Fruit fly (Drosophila melanogaster) whole organism, adult: ENCODE measurements around the gene pnt.

Experiments used
- CG11617 ChIP-seq: fragments of 200-800 bp; sonication (Bioruptor generic); optimal IDR thresholded peaks from 2 replicates; lab custom pipeline; 2017; ENCODE audit warnings: mild to moderate bottlenecking, missing biosample characterization, missing genetic modification reagents, missing genetic modification characterization
- CG12768 ChIP-seq: fragments of 200-800 bp; sonication (Bioruptor generic); optimal IDR thresholded peaks from 2 replicates; lab custom pipeline; 2017; ENCODE audit warnings: missing biosample characterization, missing genetic modification characterization, mild to moderate bottlenecking, moderate library complexity, missing genetic modification reagents
- CG14711 ChIP-seq: fragments of 200-800 bp; sonication (Bioruptor generic); optimal IDR thresholded peaks from 2 replicates; lab custom pipeline; 2018; ENCODE audit warnings: missing biosample characterization, mild to moderate bottlenecking, missing genetic modification characterization, moderate library complexity
- CG1620 ChIP-seq: fragments of 200-800 bp; sonication (Bioruptor generic); optimal IDR thresholded peaks from 2 replicates; lab custom pipeline; 2016; ENCODE audit warnings: missing biosample characterization, missing genetic modification characterization
- CG33017 ChIP-seq: fragments of 200-800 bp; sonication (Bioruptor generic); optimal IDR thresholded peaks from 2 replicates; lab custom pipeline; 2018; ENCODE audit warnings: missing biosample characterization, mild to moderate bottlenecking, missing genetic modification characterization, moderate library complexity
- CG5204 ChIP-seq: fragments of 200-800 bp; sonication (Bioruptor generic); optimal IDR thresholded peaks from 2 replicates; lab custom pipeline; 2016; ENCODE audit warnings: missing biosample characterization, missing genetic modification characterization
- CG7045 ChIP-seq: fragments of 200-800 bp; sonication (Bioruptor generic); optimal IDR thresholded peaks from 2 replicates; lab custom pipeline; 2017; ENCODE audit warnings: missing biosample characterization, mild to moderate bottlenecking, missing genetic modification characterization
- CG7101 ChIP-seq: fragments of 200-800 bp; sonication (Bioruptor generic); optimal IDR thresholded peaks from 2 replicates; lab custom pipeline; 2018; ENCODE audit warnings: missing biosample characterization, mild to moderate bottlenecking, missing genetic modification characterization, moderate library complexity
- Clk ChIP-seq: fragments of 200-800 bp; sonication (Bioruptor generic); optimal IDR thresholded peaks from 2 replicates; lab custom pipeline; 2017; ENCODE audit warnings: missing biosample characterization, missing genetic modification characterization
- Crg-1 ChIP-seq: fragments of 200-800 bp; sonication (Bioruptor generic); optimal IDR thresholded peaks from 2 replicates; lab custom pipeline; 2016; ENCODE audit warnings: missing biosample characterization, missing genetic modification characterization
- Hr96 ChIP-seq: fragments of 200-800 bp; sonication (Bioruptor generic); optimal IDR thresholded peaks from 2 replicates; lab custom pipeline; 2016; ENCODE audit warnings: missing biosample characterization, missing genetic modification characterization
- Mnt ChIP-seq: fragments of 200-800 bp; sonication (Bioruptor generic); optimal IDR thresholded peaks from 2 replicates; lab custom pipeline; 2016; ENCODE audit warnings: missing biosample characterization, mild to moderate bottlenecking, missing genetic modification characterization
- bab1 ChIP-seq: fragments of 200-800 bp; sonication (Bioruptor generic); optimal IDR thresholded peaks from 3 replicates; lab custom pipeline; 2019; ENCODE audit warnings: missing biosample characterization, mild to moderate bottlenecking, missing genetic modification characterization, moderate library complexity
- cic ChIP-seq: fragments of 200-800 bp; sonication (Bioruptor generic); optimal IDR thresholded peaks from 2 replicates; lab custom pipeline; 2017; ENCODE audit warnings: missing biosample characterization, mild to moderate bottlenecking, missing genetic modification characterization, moderate library complexity
- cnc ChIP-seq, 2 experiments: fragments of >200 bp; optimal IDR thresholded peaks; 2 replicates each; lab custom pipeline; 2017
- kay ChIP-seq: fragments of 200-800 bp; sonication (Bioruptor generic); peaks from one replicate; lab custom pipeline; 2016; ENCODE audit warnings: missing biosample characterization, missing genetic modification characterization, borderline replicate concordance
- ovo ChIP-seq: fragments of 200-800 bp; sonication (Bioruptor generic); optimal IDR thresholded peaks from 2 replicates; lab custom pipeline; 2016; ENCODE audit warnings: missing biosample characterization, missing genetic modification characterization
- pad ChIP-seq: fragments of 200-800 bp; sonication (Bioruptor generic); optimal IDR thresholded peaks from 3 replicates; lab custom pipeline; 2017; ENCODE audit warnings: missing biosample characterization, missing genetic modification characterization, mild to moderate bottlenecking, moderate library complexity, missing genetic modification reagents
- tj ChIP-seq: fragments of 200-800 bp; sonication (Bioruptor generic); optimal IDR thresholded peaks from 3 replicates; lab custom pipeline; 2017; ENCODE audit warnings: missing biosample characterization, mild to moderate bottlenecking, missing genetic modification characterization, moderate library complexity
- toe ChIP-seq: fragments of 200-800 bp; sonication (Bioruptor generic); optimal IDR thresholded peaks from 2 replicates; lab custom pipeline; 2016; ENCODE audit warnings: missing biosample characterization, missing genetic modification characterization

The pnt gene

dm6 chr3R:23284256-23284655, 61.7 kb downstream of the pnt start:
- TF ChIP-seq CG7101 (tag; lab: Kevin White, UChicago) (peak; percentile 9), CG1620 (no peak), CG33017 (tag; lab: Kevin White, UChicago) (peak; percentile 30)

- no peak for TF ChIP-seq CG7045 (GFP tag; lab: Kevin White, UChicago)
- no peak for TF ChIP-seq pad (GFP tag; lab: Kevin White, UChicago)
- TF ChIP-seq toe (GFP tag; lab: Kevin White, UChicago): no peak
- TF ChIP-seq tj (GFP tag; lab: Kevin White, UChicago): no peak
- no peak for TF ChIP-seq CG5204 (GFP tag; lab: Kevin White, UChicago)
- TF ChIP-seq kay (GFP tag; lab: Kevin White, UChicago): no peak
- no peak for TF ChIP-seq Hr96
- no peak for TF ChIP-seq CG33017 (tag; lab: Kevin White, UChicago)
- no peak for TF ChIP-seq Crg-1
- no peak for TF ChIP-seq CG1620
- TF ChIP-seq Mnt (GFP tag; lab: Kevin White, UChicago): no peak
- no peak for TF ChIP-seq cic (GFP tag; lab: Kevin White, UChicago)
- TF ChIP-seq CG7101 (tag; lab: Kevin White, UChicago): no peak
- TF ChIP-seq cnc (optimal IDR thresholded peaks at IDR 0.05; lab: Kevin White, UChicago): no peak
- TF ChIP-seq bab1 (GFP tag; lab: Kevin White, UChicago): no peak
- TF ChIP-seq CG14711 (tag; lab: Kevin White, UChicago): no peak
- TF ChIP-seq CG11617 (GFP tag; lab: Kevin White, UChicago): no peak
Observed at dm6 chr3R:23283702-23284101, 62.3 kb downstream of the pnt start, which contains the start of gene CG6763. Gene CG6763, plus strand, starts transcription at chr3R:23284002.

- TF ChIP-seq CG14711 (tag; lab: Kevin White, UChicago) (peak; percentile 92), CG7045 (GFP tag; lab: Kevin White, UChicago) (peak; percentile 84), CG1620 (peak; percentile 78), tj (GFP tag; lab: Kevin White, UChicago) (peak; percentile 51), pad (GFP tag; lab: Kevin White, UChicago) (peak; percentile 25), CG33017 (tag; lab: Kevin White, UChicago) (peak; percentile 92), CG11617 (GFP tag; lab: Kevin White, UChicago) (peak; percentile 83), Mnt (GFP tag; lab: Kevin White, UChicago) (peak; percentile 41), kay (GFP tag; lab: Kevin White, UChicago) (peak; percentile 52), CG12768 (GFP tag; lab: Kevin White, UChicago) (peak; percentile 78), CG7101 (tag; lab: Kevin White, UChicago) (peak; percentile 93), cic (GFP tag; lab: Kevin White, UChicago) (peak; percentile 8), bab1 (GFP tag; lab: Kevin White, UChicago) (peak; percentile 93), cnc (optimal IDR thresholded peaks at IDR 0.05; lab: Kevin White, UChicago) (no peak), toe (GFP tag; lab: Kevin White, UChicago) (peak; percentile 74), CG5204 (GFP tag; lab: Kevin White, UChicago) (peak; percentile 64), Crg-1 (peak; percentile 72), ovo (GFP tag; lab: Kevin White, UChicago) (peak; percentile 40), Hr96 (peak; percentile 53), Clk (GFP tag; lab: Kevin White, UChicago) (peak; percentile 70)
Observed at dm6 chr3R:23280806-23281257, 65.1 kb downstream of the pnt start, which contains the start of the genes orb and Cdc16. Gene orb, minus strand, starts transcription at chr3R:23280856. Gene Cdc16, plus strand, starts transcription at chr3R:23281201.

- TF ChIP-seq kay (GFP tag; lab: Kevin White, UChicago) (no peak), pad (GFP tag; lab: Kevin White, UChicago) (peak; percentile 69)
Observed at dm6 chr3R:23279834-23280233, 66.1 kb downstream of the pnt start.

dm6 chr3R:23278704-23279379, 67.1 kb downstream of the pnt start:
- no peak for TF ChIP-seq cnc (optimal IDR thresholded peaks at IDR 0.05; lab: Kevin White, UChicago)
- TF ChIP-seq tj (GFP tag; lab: Kevin White, UChicago): no peak
- no peak for TF ChIP-seq cic (GFP tag; lab: Kevin White, UChicago)
- no peak for TF ChIP-seq CG7045 (GFP tag; lab: Kevin White, UChicago)
- TF ChIP-seq bab1 (GFP tag; lab: Kevin White, UChicago): no peak
- TF ChIP-seq toe (GFP tag; lab: Kevin White, UChicago): no peak
- no peak for TF ChIP-seq CG1620
- no peak for TF ChIP-seq Clk (GFP tag; lab: Kevin White, UChicago)
- TF ChIP-seq Mnt (GFP tag; lab: Kevin White, UChicago): no peak

dm6 chr3R:23260569-23260968, 85.4 kb downstream of the pnt start:
- no peak for TF ChIP-seq kay (GFP tag; lab: Kevin White, UChicago)
- TF ChIP-seq bab1 (GFP tag; lab: Kevin White, UChicago): no peak
- no peak for TF ChIP-seq Mnt (GFP tag; lab: Kevin White, UChicago)
- TF ChIP-seq Hr96: no peak
- no peak for TF ChIP-seq Crg-1
- TF ChIP-seq ovo (GFP tag; lab: Kevin White, UChicago): no peak
- no peak for TF ChIP-seq CG5204 (GFP tag; lab: Kevin White, UChicago)
- TF ChIP-seq tj (GFP tag; lab: Kevin White, UChicago): no peak
- TF ChIP-seq cnc (optimal IDR thresholded peaks at IDR 0.05; lab: Kevin White, UChicago): no peak
- TF ChIP-seq Clk (GFP tag; lab: Kevin White, UChicago): no peak
- no peak for TF ChIP-seq CG7101 (tag; lab: Kevin White, UChicago)
- no peak for TF ChIP-seq CG33017 (tag; lab: Kevin White, UChicago)
- no peak for TF ChIP-seq CG12768 (GFP tag; lab: Kevin White, UChicago)
- TF ChIP-seq CG1620: no peak
- no peak for TF ChIP-seq pad (GFP tag; lab: Kevin White, UChicago)
- TF ChIP-seq CG14711 (tag; lab: Kevin White, UChicago): no peak
- TF ChIP-seq CG7045 (GFP tag; lab: Kevin White, UChicago): no peak
- TF ChIP-seq CG11617 (GFP tag; lab: Kevin White, UChicago): no peak
- TF ChIP-seq cic (GFP tag; lab: Kevin White, UChicago): no peak
